Worm (Caenorhabditis elegans) whole organism, mixed stage, embryonic: ENCODE measurements around the gene Y39E4A.1.

Experiments
- ceh-83 ChIP-seq: fragments of 200-800 bp; sonication (Bioruptor generic); optimal IDR thresholded peaks from 2 replicates; lab custom pipeline; 2018; ENCODE audit warnings: mild to moderate bottlenecking, missing genetic modification characterization, missing compliant biosample characterization
- ces-1 ChIP-seq: fragments of 150-350 bp; optimal IDR thresholded peaks from 2 replicates; lab custom pipeline; 2014; ENCODE audit warnings: missing biosample characterization, missing genetic modification reagents, missing genetic modification characterization
- drap-1 ChIP-seq: fragments of 200-800 bp; sonication (Bioruptor generic); optimal IDR thresholded peaks from 3 replicates; lab custom pipeline; 2018; ENCODE audit warnings: mild to moderate bottlenecking, missing genetic modification characterization, missing compliant biosample characterization
- elt-3 ChIP-seq: fragments of 150-350 bp; optimal IDR thresholded peaks from 2 replicates; lab custom pipeline; 2014; ENCODE audit warnings: missing biosample characterization, missing genetic modification characterization
- mep-1 ChIP-seq: fragments of 150-350 bp; optimal IDR thresholded peaks from 2 replicates; lab custom pipeline; 2017; ENCODE audit warnings: missing biosample characterization, missing genetic modification reagents, missing genetic modification characterization, inconsistent platforms
- nhr-12 ChIP-seq: fragments of 150-350 bp; optimal IDR thresholded peaks from 2 replicates; lab custom pipeline; 2014; ENCODE audit warnings: missing biosample characterization, missing genetic modification characterization
- nhr-237 ChIP-seq: fragments of 150-350 bp; optimal IDR thresholded peaks from 2 replicates; lab custom pipeline; 2014; ENCODE audit warnings: missing biosample characterization, missing genetic modification characterization
- nhr-28 ChIP-seq: fragments of 150-350 bp; optimal IDR thresholded peaks from 2 replicates; lab custom pipeline; 2014; ENCODE audit warnings: missing biosample characterization, missing genetic modification characterization
- nhr-76 ChIP-seq: sonication (generic microtip); optimal IDR thresholded peaks from 2 replicates; lab custom pipeline; 2017; ENCODE audit warnings: missing biosample characterization, missing genetic modification characterization
- snpc-4 ChIP-seq: fragments of 150-350 bp; optimal IDR thresholded peaks from 2 replicates; lab custom pipeline; 2014; ENCODE audit warnings: missing biosample characterization, missing genetic modification characterization
- sptf-1 ChIP-seq: sonication (generic microtip); optimal IDR thresholded peaks from 2 replicates; lab custom pipeline; 2017; ENCODE audit warnings: mild to moderate bottlenecking, missing genetic modification characterization, moderate library complexity, missing compliant biosample characterization
- unc-62 ChIP-seq: fragments of 150-350 bp; optimal IDR thresholded peaks from 2 replicates; lab custom pipeline; 2014; ENCODE audit warnings: missing biosample characterization, missing genetic modification reagents, missing genetic modification characterization
- ztf-11 ChIP-seq: fragments of 150-350 bp; optimal IDR thresholded peaks from 2 replicates; lab custom pipeline; 2014; ENCODE audit warnings: missing biosample characterization, missing genetic modification characterization

ce11 chrIII:12906611-12907037 lies 44.6 kb upstream of the Y39E4A.1 start:
- TF ChIP-seq ztf-11 (tag; lab: Kevin White, UChicago) (no peak), drap-1 (no peak), nhr-237 (tag; lab: Kevin White, UChicago) (no peak), unc-62 (no peak), nhr-76 (tag; lab: Kevin White, UChicago) (no peak), ces-1 (GFP tag; lab: Kevin White, UChicago) (no peak), sptf-1 (tag; lab: Kevin White, UChicago) (no peak), snpc-4 (tag; lab: Kevin White, UChicago) (no peak), mep-1 (no peak), ceh-83 (GFP tag; lab: Kevin White, UChicago) (no peak), elt-3 (tag; lab: Kevin White, UChicago) (no peak), nhr-28 (tag; lab: Kevin White, UChicago) (no peak), nhr-12 (tag; lab: Kevin White, UChicago) (no peak)
